Worm (Caenorhabditis elegans) whole organism, L3 larva: ENCODE results near the gene lgc-27.

Experiments used
- elt-1 ChIP-seq: fragments of 150-350 bp; optimal IDR thresholded peaks from 2 replicates; lab custom pipeline; 2014; ENCODE audit warnings: missing biosample characterization, missing genetic modification characterization
- fkh-10 ChIP-seq: sonication (generic microtip); optimal IDR thresholded peaks from 2 replicates; lab custom pipeline; 2017; ENCODE audit warnings: missing biosample characterization, missing genetic modification reagents, missing genetic modification characterization
- nfya-1 ChIP-seq: sonication (generic microtip); optimal IDR thresholded peaks from 2 replicates; lab custom pipeline; 2017; ENCODE audit warnings: missing genetic modification characterization, mild to moderate bottlenecking, missing compliant biosample characterization, antibody characterized with exemption, moderate library complexity; ENCODE audit not compliant: insufficient read depth
- nhr-76 ChIP-seq: fragments of 150-350 bp; sonication (generic microtip); optimal IDR thresholded peaks from 5 replicates; lab custom pipeline; 2014; ENCODE audit warnings: missing biosample characterization, missing genetic modification characterization
- unc-39 ChIP-seq: sonication (generic microtip); optimal IDR thresholded peaks from 4 replicates; lab custom pipeline; 2017; ENCODE audit warnings: missing biosample characterization, missing genetic modification characterization

ce11 chrII:4681391-4681790, 32.5 kb downstream of the lgc-27 start, which contains the start of gene T05A7.7:
- TF ChIP-seq nfya-1 (tag; lab: Kevin White, UChicago) (no peak), elt-1 (tag; lab: Kevin White, UChicago) (no peak), unc-39 (no peak), fkh-10 (GFP tag; lab: Kevin White, UChicago) (no peak), nhr-76 (tag; lab: Kevin White, UChicago) (no peak)
